Worm (Caenorhabditis elegans) whole organism, young adult: Measurements from ENCODE around the gene scl-8.

ENCODE experiments used
- B0035.1 ChIP-seq: sonication (generic microtip); optimal IDR thresholded peaks from 2 replicates; lab custom pipeline; 2016; ENCODE audit warnings: missing genetic modification characterization, mild to moderate bottlenecking, missing compliant biosample characterization, missing genotype, missing genetic modification reagents
- B0336.3 ChIP-seq: fragments of 200-800 bp; sonication (Bioruptor generic); IDR thresholded peaks from 2 replicates; pipeline ENCODE4 v1.3.6; 2022; ENCODE audit warnings: missing genetic modification characterization, missing compliant biosample characterization
- C17E4.6 ChIP-seq: fragments of 200-800 bp; sonication (Bioruptor generic); IDR thresholded peaks from 2 replicates; pipeline ENCODE4 v1.3.6; 2022; ENCODE audit warnings: missing genetic modification reagents, missing genetic modification characterization, missing compliant biosample characterization
- D2030.7 ChIP-seq: fragments of 200-800 bp; sonication (Bioruptor generic); IDR thresholded peaks from 2 replicates; pipeline ENCODE4 v1.3.6; 2022; ENCODE audit warnings: missing genetic modification reagents, missing genetic modification characterization, missing compliant biosample characterization
- F10E7.11 ChIP-seq: sonication (generic microtip); optimal IDR thresholded peaks from 2 replicates; lab custom pipeline; 2017; ENCODE audit warnings: mild to moderate bottlenecking, missing genetic modification characterization, moderate library complexity, missing compliant biosample characterization
- F23B12.7 ChIP-seq: sonication (generic microtip); optimal IDR thresholded peaks from 2 replicates; lab custom pipeline; 2017; ENCODE audit warnings: missing genetic modification characterization, mild to moderate bottlenecking, missing compliant biosample characterization, antibody characterized with exemption, moderate library complexity; ENCODE audit not compliant: insufficient read depth
- F33H1.4 ChIP-seq: fragments of 200-800 bp; sonication (Bioruptor generic); IDR thresholded peaks from 2 replicates; pipeline ENCODE4 v1.3.6; 2022; ENCODE audit warnings: missing genetic modification reagents, missing genetic modification characterization, missing compliant biosample characterization
- F49E8.2 ChIP-seq: sonication (generic microtip); optimal IDR thresholded peaks from 3 replicates; lab custom pipeline; 2017; ENCODE audit warnings: missing genetic modification characterization, mild to moderate bottlenecking, missing compliant biosample characterization, antibody characterized with exemption, moderate library complexity; ENCODE audit not compliant: insufficient read depth
- F57C9.4 ChIP-seq: sonication (generic microtip); optimal IDR thresholded peaks from 2 replicates; lab custom pipeline; 2017; ENCODE audit warnings: mild to moderate bottlenecking, missing genetic modification characterization, missing compliant biosample characterization
- K12H6.12 ChIP-seq: fragments of 200-800 bp; sonication (Bioruptor generic); optimal IDR thresholded peaks from 2 replicates; lab custom pipeline; 2018; ENCODE audit warnings: mild to moderate bottlenecking, missing genetic modification characterization, missing compliant biosample characterization
- Y79H2A.3 ChIP-seq: fragments of 200-800 bp; sonication (Bioruptor generic); conservative IDR thresholded peaks from 2 replicates; pipeline ENCODE4 v1.3.6; 2022; ENCODE audit warnings: missing genetic modification reagents, missing genetic modification characterization, missing compliant biosample characterization
- ZK185.1 ChIP-seq: sonication (generic microtip); optimal IDR thresholded peaks from 2 replicates; lab custom pipeline; 2016; ENCODE audit warnings: mild to moderate bottlenecking, missing genetic modification characterization, missing compliant biosample characterization; ENCODE audit not compliant: poor library complexity, severe bottlenecking
- aptf-2 ChIP-seq: fragments of 200-800 bp; sonication (Bioruptor generic); conservative IDR thresholded peaks from 2 replicates; pipeline ENCODE4 v1.3.6; 2022; ENCODE audit warnings: missing genetic modification reagents, missing genetic modification characterization, missing compliant biosample characterization
- attf-3 ChIP-seq: fragments of 200-800 bp; sonication (Bioruptor generic); conservative IDR thresholded peaks from 2 replicates; pipeline ENCODE4 v1.3.6; 2022; ENCODE audit warnings: missing genetic modification reagents, missing genetic modification characterization, missing compliant biosample characterization
- attf-5 ChIP-seq: fragments of 200-800 bp; sonication (Bioruptor generic); optimal IDR thresholded peaks from 2 replicates; lab custom pipeline; 2018; ENCODE audit warnings: mild to moderate bottlenecking, missing genetic modification characterization, missing compliant biosample characterization
- bed-1 ChIP-seq: fragments of 200-800 bp; sonication (Bioruptor generic); IDR thresholded peaks from 2 replicates; pipeline ENCODE4 v1.3.6; 2022; ENCODE audit warnings: missing genetic modification reagents, missing genetic modification characterization, missing compliant biosample characterization
- ccch-3 ChIP-seq: fragments of 200-800 bp; sonication (Bioruptor generic); optimal IDR thresholded peaks from 2 replicates; lab custom pipeline; 2018; ENCODE audit warnings: mild to moderate bottlenecking, missing genetic modification characterization, missing compliant biosample characterization
- chd-7 ChIP-seq: sonication (generic microtip); optimal IDR thresholded peaks from 2 replicates; lab custom pipeline; 2016; ENCODE audit warnings: mild to moderate bottlenecking, missing genetic modification characterization, moderate library complexity, missing compliant biosample characterization
- egl-44 ChIP-seq: fragments of 200-800 bp; sonication (Bioruptor generic); IDR thresholded peaks from 2 replicates; pipeline ENCODE4 v1.3.6; 2022; ENCODE audit warnings: missing genetic modification reagents, missing genetic modification characterization, missing compliant biosample characterization
- egrh-3 ChIP-seq: fragments of 200-800 bp; sonication (Bioruptor generic); IDR thresholded peaks from 2 replicates; pipeline ENCODE4 v1.3.6; 2022; ENCODE audit warnings: missing genetic modification reagents, missing genetic modification characterization, missing compliant biosample characterization
- ekl-4 ChIP-seq: fragments of 200-800 bp; sonication (Bioruptor generic); IDR thresholded peaks from 2 replicates; pipeline ENCODE4 v1.3.6; 2022; ENCODE audit warnings: missing genetic modification reagents, missing genetic modification characterization, missing compliant biosample characterization
- fkh-3 ChIP-seq: sonication (generic microtip); optimal IDR thresholded peaks from 2 replicates; lab custom pipeline; 2016; ENCODE audit warnings: mild to moderate bottlenecking, missing genetic modification characterization, missing compliant biosample characterization
- him-1 ChIP-seq: sonication (generic microtip); optimal IDR thresholded peaks from 2 replicates; lab custom pipeline; 2016; ENCODE audit warnings: missing genotype, missing genetic modification reagents, missing genetic modification characterization, missing compliant biosample characterization
- hlh-12 ChIP-seq: sonication (generic microtip); optimal IDR thresholded peaks from 2 replicates; lab custom pipeline; 2016; ENCODE audit warnings: missing genetic modification characterization, missing compliant biosample characterization
- hlh-26 ChIP-seq: fragments of 200-800 bp; sonication (Bioruptor generic); conservative IDR thresholded peaks from 2 replicates; pipeline ENCODE4 v1.3.6; 2022; ENCODE audit warnings: missing genetic modification reagents, missing genetic modification characterization, missing compliant biosample characterization
- hmg-20 ChIP-seq: fragments of 200-800 bp; sonication (Bioruptor generic); IDR thresholded peaks from 2 replicates; pipeline ENCODE4 v1.3.6; 2022; ENCODE audit warnings: missing genetic modification reagents, missing genetic modification characterization, missing compliant biosample characterization
- let-526 ChIP-seq: fragments of 200-800 bp; sonication (Bioruptor generic); IDR thresholded peaks from 2 replicates; pipeline ENCODE4 v1.3.6; 2022; ENCODE audit warnings: missing genetic modification reagents, missing genetic modification characterization, missing compliant biosample characterization
- lin-26 ChIP-seq: fragments of 200-800 bp; sonication (Bioruptor generic); IDR thresholded peaks from 2 replicates; pipeline ENCODE4 v1.3.6; 2022; ENCODE audit warnings: missing genetic modification reagents, missing genetic modification characterization, missing compliant biosample characterization
- lin-35 ChIP-seq, 3 experiments: fragments of 150-350 bp in 2 of 3; sonication (generic microtip) in 1 of 3; optimal IDR thresholded peaks; 2 replicates each; lab custom pipeline; 2014 to 2018; ENCODE audit warnings: missing biosample characterization in 3 of 3, missing genetic modification characterization in 3 of 3, missing genetic modification reagents in 3 of 3
- lin-54 ChIP-seq: fragments of 200-800 bp; sonication (Bioruptor generic); optimal IDR thresholded peaks from 2 replicates; lab custom pipeline; 2018; ENCODE audit warnings: mild to moderate bottlenecking, missing genetic modification characterization, missing compliant biosample characterization
- lir-1 ChIP-seq: fragments of 200-800 bp; sonication (Bioruptor generic); conservative IDR thresholded peaks from 2 replicates; pipeline ENCODE4 v1.3.6; 2022; ENCODE audit warnings: missing genetic modification reagents, missing genetic modification characterization, missing compliant biosample characterization
- lsl-1 ChIP-seq: fragments of 200-800 bp; sonication (Bioruptor generic); optimal IDR thresholded peaks from 2 replicates; lab custom pipeline; 2018; ENCODE audit warnings: mild to moderate bottlenecking, missing genetic modification characterization, moderate library complexity, missing compliant biosample characterization
- madf-3 ChIP-seq: fragments of 200-800 bp; sonication (Bioruptor generic); IDR thresholded peaks from 2 replicates; pipeline ENCODE4 v1.3.6; 2022; ENCODE audit warnings: missing genetic modification reagents, missing genetic modification characterization, missing compliant biosample characterization
- madf-6 ChIP-seq: fragments of 200-800 bp; sonication (Bioruptor generic); IDR thresholded peaks from 2 replicates; pipeline ENCODE4 v1.3.6; 2022; ENCODE audit warnings: missing genetic modification reagents, missing genetic modification characterization, missing compliant biosample characterization
- madf-8 ChIP-seq: fragments of 200-800 bp; sonication (Bioruptor generic); conservative IDR thresholded peaks from 2 replicates; pipeline ENCODE4 v1.3.6; 2022; ENCODE audit warnings: missing genetic modification reagents, missing genetic modification characterization, missing compliant biosample characterization
- nhr-179 ChIP-seq: sonication (generic microtip); optimal IDR thresholded peaks from 2 replicates; lab custom pipeline; 2016; ENCODE audit warnings: mild to moderate bottlenecking, missing genetic modification characterization, missing compliant biosample characterization
- nhr-90 ChIP-seq: sonication (generic microtip); optimal IDR thresholded peaks from 2 replicates; lab custom pipeline; 2016; ENCODE audit warnings: missing genotype, mild to moderate bottlenecking, missing genetic modification characterization, missing compliant biosample characterization
- pbrm-1 ChIP-seq: fragments of 200-800 bp; sonication (Bioruptor generic); IDR thresholded peaks from 2 replicates; pipeline ENCODE4 v1.3.6; 2022; ENCODE audit warnings: missing genetic modification reagents, missing genetic modification characterization, missing compliant biosample characterization
- rcor-1 ChIP-seq: fragments of 200-800 bp; sonication (Bioruptor generic); IDR thresholded peaks from 2 replicates; pipeline ENCODE4 v1.3.6; 2022; ENCODE audit warnings: missing genetic modification reagents, missing genetic modification characterization, missing compliant biosample characterization
- rpc-1 ChIP-seq, 2 experiments: fragments of 150-350 bp in 1 of 2; sonication (generic microtip) in 1 of 2; optimal IDR thresholded peaks; 2 replicates each; lab custom pipeline; 2014 to 2018; ENCODE audit warnings: missing biosample characterization in 1 of 2, missing genetic modification characterization in 1 of 2, missing genetic modification reagents in 1 of 2, missing genotype in 1 of 2
- sea-2 ChIP-seq: fragments of 200-800 bp; sonication (Bioruptor generic); IDR thresholded peaks from 2 replicates; pipeline ENCODE4 v1.3.6; 2022; ENCODE audit warnings: missing genetic modification characterization, missing compliant biosample characterization
- snpc-1.3 ChIP-seq: sonication (generic microtip); optimal IDR thresholded peaks from 2 replicates; lab custom pipeline; 2017; ENCODE audit warnings: missing genetic modification characterization, mild to moderate bottlenecking, missing compliant biosample characterization, antibody characterized with exemption, moderate library complexity, missing genotype, missing genetic modification reagents; ENCODE audit not compliant: insufficient read depth
- snpc-4 ChIP-seq, 5 experiments: fragments of 150-350 bp in 1 of 5; sonication (generic microtip) in 4 of 5; optimal IDR thresholded peaks; 2 replicates each; lab custom pipeline; 2014 to 2018; ENCODE audit warnings: missing genetic modification characterization in 5 of 5, missing biosample characterization in 3 of 5, antibody characterized with exemption in 2 of 5, mild to moderate bottlenecking in 2 of 5, missing compliant biosample characterization in 2 of 5, missing genotype in 2 of 5, moderate library complexity in 2 of 5, missing genetic modification reagents in 1 of 5
- unc-62 ChIP-seq: fragments of 150-350 bp; optimal IDR thresholded peaks from 2 replicates; lab custom pipeline; 2014; ENCODE audit warnings: missing biosample characterization, missing genetic modification reagents, missing genetic modification characterization
- zfh-2 ChIP-seq: fragments of 200-800 bp; sonication (Bioruptor generic); conservative IDR thresholded peaks from 2 replicates; pipeline ENCODE4 v1.3.6; 2022; ENCODE audit warnings: missing genetic modification reagents, missing genetic modification characterization, missing compliant biosample characterization

scl-8 gene

ce11 chrIV:13028746-13029673 lies 42.5 kb upstream of the scl-8 start:
- TF ChIP-seq chd-7 (tag; lab: Kevin White, UChicago) = no peak
- TF ChIP-seq egrh-3 (GFP tag; lab: Robert Waterston, UW) = no peak
- TF ChIP-seq madf-3 (GFP tag; lab: Robert Waterston, UW) = no peak
- peak; percentile 89 for TF ChIP-seq madf-6
- peak; percentile 28; the same call in 1 of the 2 replicates for TF ChIP-seq rcor-1
- no peak for TF ChIP-seq ccch-3 (GFP tag; lab: Kevin White, UChicago)
- TF ChIP-seq lsl-1 (GFP tag; lab: Kevin White, UChicago) = peak; percentile 61
- TF ChIP-seq F49E8.2 = no peak
- TF ChIP-seq B0035.1 (tag; lab: Kevin White, UChicago) = no peak
- TF ChIP-seq lin-26 (GFP tag; lab: Robert Waterston, UW) = no peak
- no peak for TF ChIP-seq aptf-2 (GFP tag; lab: Robert Waterston, UW)
- TF ChIP-seq ZK185.1 (tag; lab: Kevin White, UChicago) = no peak
- TF ChIP-seq fkh-3 = no peak
- no peak for TF ChIP-seq nhr-90
- peak in 1 of 3 experiments; percentile 67 for TF ChIP-seq lin-35 (GFP tag; optimal IDR thresholded peaks at IDR 0.05; lab: Kevin White, UChicago)
- TF ChIP-seq ekl-4 (GFP tag; lab: Robert Waterston, UW) = no peak
- TF ChIP-seq Y79H2A.3 (GFP tag; lab: Robert Waterston, UW) = no peak
- no peak for TF ChIP-seq B0336.3 (GFP tag; lab: Robert Waterston, UW)
- TF ChIP-seq him-1 (tag; lab: Kevin White, UChicago) = no peak
- TF ChIP-seq attf-3 (GFP tag; lab: Robert Waterston, UW) = no peak
- no peak for TF ChIP-seq sea-2 (GFP tag; lab: Robert Waterston, UW)
- TF ChIP-seq bed-1 (GFP tag; lab: Robert Waterston, UW) = no peak
- no peak for TF ChIP-seq unc-62 (GFP tag; lab: Kevin White, UChicago)
- TF ChIP-seq F57C9.4 (tag; lab: Kevin White, UChicago) = no peak
- no peak for TF ChIP-seq K12H6.12 (tag; lab: Kevin White, UChicago)
- TF ChIP-seq pbrm-1 (GFP tag; lab: Robert Waterston, UW) = 0 out of 2 replicates have a peak, but pooled peaks have one; percentile 24
- TF ChIP-seq snpc-4 (GFP tag; optimal IDR thresholded peaks at IDR 0.05; lab: Kevin White, UChicago) = peak; percentile 14
- TF ChIP-seq snpc-4 (tag; optimal IDR thresholded peaks at IDR 0.05; lab: Kevin White, UChicago) = peak in 1 of 4 experiments; percentile 36
- no peak for TF ChIP-seq F10E7.11
- no peak for TF ChIP-seq let-526 (GFP tag; lab: Robert Waterston, UW)
- TF ChIP-seq nhr-179 (tag; lab: Kevin White, UChicago) = no peak
- TF ChIP-seq egl-44 (GFP tag; lab: Robert Waterston, UW) = no peak
- no peak for TF ChIP-seq C17E4.6
- TF ChIP-seq hlh-12 (tag; lab: Kevin White, UChicago) = no peak
- no peak for TF ChIP-seq attf-5 (GFP tag; lab: Kevin White, UChicago)
- no peak for TF ChIP-seq snpc-1.3 (tag; lab: Kevin White, UChicago)
- TF ChIP-seq D2030.7 (GFP tag; lab: Robert Waterston, UW) = peak; percentile 78
- TF ChIP-seq zfh-2 (GFP tag; lab: Robert Waterston, UW) = no peak
- no peak for TF ChIP-seq hmg-20 (GFP tag; lab: Robert Waterston, UW)
- peak; percentile 63 for TF ChIP-seq F33H1.4 (GFP tag; lab: Robert Waterston, UW)
- TF ChIP-seq rpc-1 (optimal IDR thresholded peaks at IDR 0.05; lab: Kevin White, UChicago) = no peak
- TF ChIP-seq rpc-1 (tag; optimal IDR thresholded peaks at IDR 0.05; lab: Kevin White, UChicago) = no peak
- no peak for TF ChIP-seq F23B12.7 (tag; lab: Kevin White, UChicago)
- TF ChIP-seq madf-8 (GFP tag; lab: Robert Waterston, UW) = peak; percentile 82
- no peak for TF ChIP-seq lir-1 (GFP tag; lab: Robert Waterston, UW)
- TF ChIP-seq lin-54 (GFP tag; lab: Kevin White, UChicago) = peak; percentile 57
- no peak for TF ChIP-seq hlh-26 (GFP tag; lab: Robert Waterston, UW)
